Worm (Caenorhabditis elegans) whole organism, L3 larva: ENCODE results near the gene F46E10.18.

Experiments used
- R02D3.7 ChIP-seq: fragments of 150-350 bp; optimal IDR thresholded peaks from 2 replicates; lab custom pipeline; 2014; ENCODE audit warnings: missing biosample characterization, missing genetic modification characterization
- ZK546.5 ChIP-seq: sonication (generic microtip); optimal IDR thresholded peaks from 2 replicates; lab custom pipeline; 2017; ENCODE audit warnings: missing biosample characterization, missing genetic modification characterization
- ama-1 ChIP-seq: fragments of 150-350 bp; optimal IDR thresholded peaks from 2 replicates; lab custom pipeline; 2018
- ceh-16 ChIP-seq: sonication (generic microtip); optimal IDR thresholded peaks from 2 replicates; lab custom pipeline; 2017; ENCODE audit warnings: missing biosample characterization, missing genetic modification characterization
- ceh-28 ChIP-seq: fragments of 150-350 bp; optimal IDR thresholded peaks from 2 replicates; lab custom pipeline; 2014; ENCODE audit warnings: missing biosample characterization, missing genetic modification reagents, missing genetic modification characterization
- ceh-9 ChIP-seq: sonication (generic microtip); optimal IDR thresholded peaks from 2 replicates; lab custom pipeline; 2018; ENCODE audit warnings: missing biosample characterization, missing genetic modification characterization
- egl-5 ChIP-seq: fragments of 150-350 bp; optimal IDR thresholded peaks from 2 replicates; lab custom pipeline; 2017; ENCODE audit warnings: missing biosample characterization, missing genetic modification reagents, missing genetic modification characterization, inconsistent platforms
- elt-1 ChIP-seq: fragments of 150-350 bp; optimal IDR thresholded peaks from 2 replicates; lab custom pipeline; 2014; ENCODE audit warnings: missing biosample characterization, missing genetic modification characterization
- elt-2 ChIP-seq: sonication (generic microtip); optimal IDR thresholded peaks from 2 replicates; lab custom pipeline; 2016; ENCODE audit warnings: missing genetic modification reagents, mild to moderate bottlenecking, missing genetic modification characterization, missing compliant biosample characterization
- elt-3 ChIP-seq, 3 experiments: fragments of 150-350 bp in 1 of 3; sonication (generic microtip) in 2 of 3; optimal IDR thresholded peaks; 2 replicates in 2 of 3; 4 replicates in 1 of 3; lab custom pipeline; 2014 to 2017; ENCODE audit warnings: missing biosample characterization in 3 of 3, missing genetic modification characterization in 3 of 3
- fkh-10 ChIP-seq: sonication (generic microtip); optimal IDR thresholded peaks from 2 replicates; lab custom pipeline; 2017; ENCODE audit warnings: missing biosample characterization, missing genetic modification reagents, missing genetic modification characterization
- fkh-2 ChIP-seq: fragments of 150-350 bp; optimal IDR thresholded peaks from 2 replicates; lab custom pipeline; 2014; ENCODE audit warnings: missing biosample characterization, missing genetic modification reagents, missing genetic modification characterization
- hmg-11 ChIP-seq: sonication (generic microtip); optimal IDR thresholded peaks from 2 replicates; lab custom pipeline; 2016; ENCODE audit warnings: missing genetic modification characterization, missing compliant biosample characterization
- jun-1 ChIP-seq: fragments of 150-350 bp; optimal IDR thresholded peaks from 2 replicates; lab custom pipeline; 2014; ENCODE audit warnings: missing biosample characterization, missing genetic modification reagents, missing genetic modification characterization
- lin-39 ChIP-seq: fragments of 150-350 bp; optimal IDR thresholded peaks from 2 replicates; lab custom pipeline; 2018; ENCODE audit warnings: missing biosample characterization, missing genetic modification reagents, missing genetic modification characterization
- lsy-12 ChIP-seq: sonication (generic microtip); optimal IDR thresholded peaks from 2 replicates; lab custom pipeline; 2016; ENCODE audit warnings: mild to moderate bottlenecking, missing genetic modification characterization, missing compliant biosample characterization
- mdl-1 ChIP-seq: fragments of 150-350 bp; optimal IDR thresholded peaks from 2 replicates; lab custom pipeline; 2014; ENCODE audit warnings: missing biosample characterization, missing genetic modification characterization
- mml-1 ChIP-seq: fragments of 150-350 bp; sonication (generic microtip); optimal IDR thresholded peaks from 3 replicates; lab custom pipeline; 2014; ENCODE audit warnings: missing biosample characterization, missing genetic modification characterization
- nfya-1 ChIP-seq: sonication (generic microtip); optimal IDR thresholded peaks from 2 replicates; lab custom pipeline; 2017; ENCODE audit warnings: missing genetic modification characterization, mild to moderate bottlenecking, missing compliant biosample characterization, antibody characterized with exemption, moderate library complexity; ENCODE audit not compliant: insufficient read depth
- nhr-12 ChIP-seq: fragments of 150-350 bp; optimal IDR thresholded peaks from 2 replicates; lab custom pipeline; 2014; ENCODE audit warnings: missing biosample characterization, missing genetic modification characterization
- nhr-23 ChIP-seq: fragments of 150-350 bp; optimal IDR thresholded peaks from 2 replicates; lab custom pipeline; 2014; ENCODE audit warnings: missing biosample characterization, missing genetic modification reagents, missing genetic modification characterization
- nhr-237 ChIP-seq: fragments of 150-350 bp; optimal IDR thresholded peaks from 2 replicates; lab custom pipeline; 2014; ENCODE audit warnings: missing biosample characterization, missing genetic modification characterization
- nhr-25 ChIP-seq: sonication (generic microtip); optimal IDR thresholded peaks from 2 replicates; lab custom pipeline; 2017; ENCODE audit warnings: missing biosample characterization, missing genetic modification characterization
- nhr-28 ChIP-seq: fragments of 150-350 bp; optimal IDR thresholded peaks from 2 replicates; lab custom pipeline; 2014; ENCODE audit warnings: missing biosample characterization, missing genetic modification characterization
- nhr-43 ChIP-seq: sonication (generic microtip); optimal IDR thresholded peaks from 2 replicates; lab custom pipeline; 2016; ENCODE audit warnings: mild to moderate bottlenecking, missing genetic modification characterization, missing compliant biosample characterization; ENCODE audit not compliant: poor library complexity, severe bottlenecking
- pha-4 ChIP-seq: fragments of 150-350 bp; optimal IDR thresholded peaks from 2 replicates; lab custom pipeline; 2014; ENCODE audit warnings: missing biosample characterization, missing genetic modification reagents, missing genetic modification characterization
- pqm-1 ChIP-seq: fragments of 150-350 bp; optimal IDR thresholded peaks from 2 replicates; lab custom pipeline; 2017; ENCODE audit warnings: missing biosample characterization, missing genetic modification characterization, inconsistent platforms
- snpc-4 ChIP-seq: fragments of 150-350 bp; optimal IDR thresholded peaks from 2 replicates; lab custom pipeline; 2014; ENCODE audit warnings: missing biosample characterization, missing genetic modification characterization
- tbx-2 ChIP-seq: sonication (generic microtip); optimal IDR thresholded peaks from 2 replicates; lab custom pipeline; 2016; ENCODE audit warnings: mild to moderate bottlenecking, missing genetic modification characterization, missing compliant biosample characterization
- unc-39 ChIP-seq: sonication (generic microtip); optimal IDR thresholded peaks from 4 replicates; lab custom pipeline; 2017; ENCODE audit warnings: missing biosample characterization, missing genetic modification characterization
- zag-1 ChIP-seq: fragments of 150-350 bp; optimal IDR thresholded peaks from 2 replicates; lab custom pipeline; 2014; ENCODE audit warnings: missing biosample characterization, missing genetic modification characterization
- ztf-11 ChIP-seq: fragments of 150-350 bp; optimal IDR thresholded peaks from 2 replicates; lab custom pipeline; 2014; ENCODE audit warnings: missing biosample characterization, missing genetic modification characterization

F46E10.18 gene

DNA sequence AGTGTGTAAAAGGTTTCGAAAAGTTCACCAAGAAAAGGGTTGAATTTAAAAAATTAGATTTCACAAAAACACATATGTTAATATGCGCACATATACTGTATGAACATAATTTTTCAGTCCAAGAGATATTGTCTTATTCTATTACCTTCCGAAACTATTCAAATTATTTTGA lies 2.7 kb upstream of the F46E10.18 start, which contains the start of gene F46E10.3:
Gene F46E10.3, plus strand, starts transcription at position 73 of the 172 bp plus-strand sequence.
- no peak for TF ChIP-seq tbx-2
- TF ChIP-seq ceh-9 (tag; lab: Kevin White, UChicago): no peak
- no peak for TF ChIP-seq mml-1 (tag; lab: Kevin White, UChicago)
- no peak for TF ChIP-seq nhr-28 (tag; lab: Kevin White, UChicago)
- TF ChIP-seq nfya-1 (tag; lab: Kevin White, UChicago): no peak
- no peak for TF ChIP-seq unc-39
- TF ChIP-seq snpc-4 (tag; lab: Kevin White, UChicago): no peak
- no peak for TF ChIP-seq nhr-23
- TF ChIP-seq nhr-25 (tag; lab: Kevin White, UChicago): no peak

DNA sequence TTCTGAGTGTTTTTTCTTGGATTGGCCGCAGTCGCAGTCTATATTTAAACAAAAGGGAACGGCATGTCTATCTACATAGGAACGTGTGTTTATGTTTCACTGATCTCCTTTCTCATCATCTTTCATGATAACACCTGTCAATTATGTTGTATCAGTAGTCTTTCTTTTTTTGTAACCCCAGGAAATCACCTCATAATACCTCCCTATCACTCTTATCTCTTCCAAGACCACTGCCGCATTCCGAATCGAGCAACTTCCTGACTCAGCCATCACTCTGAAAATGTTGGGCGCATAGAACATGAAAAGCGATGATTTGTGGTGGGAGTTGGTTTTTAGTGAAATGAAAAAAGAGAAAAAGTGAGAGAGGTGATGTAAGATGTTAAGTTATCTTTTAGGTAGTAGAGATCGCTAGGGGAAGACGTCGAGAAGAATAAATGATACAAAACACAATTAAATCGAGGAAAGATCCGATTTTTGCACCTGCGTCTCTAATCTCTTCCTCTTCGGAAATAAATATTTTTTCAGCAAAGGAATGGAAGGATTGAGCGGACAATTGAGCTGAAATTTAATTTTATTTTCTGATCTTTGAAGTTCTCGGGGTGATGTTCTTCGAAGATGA lies 2.2 kb downstream of the F46E10.18 start:
- no peak for TF ChIP-seq nfya-1 (tag; lab: Kevin White, UChicago)
- peak; percentile 89 for TF ChIP-seq elt-2 (tag; lab: Kevin White, UChicago)
- TF ChIP-seq pqm-1 (tag; lab: Kevin White, UChicago): peak; percentile 42
- no peak for TF ChIP-seq ztf-11
- TF ChIP-seq unc-39: no peak
- TF ChIP-seq, all 47 proteins: peak for 2

DNA sequence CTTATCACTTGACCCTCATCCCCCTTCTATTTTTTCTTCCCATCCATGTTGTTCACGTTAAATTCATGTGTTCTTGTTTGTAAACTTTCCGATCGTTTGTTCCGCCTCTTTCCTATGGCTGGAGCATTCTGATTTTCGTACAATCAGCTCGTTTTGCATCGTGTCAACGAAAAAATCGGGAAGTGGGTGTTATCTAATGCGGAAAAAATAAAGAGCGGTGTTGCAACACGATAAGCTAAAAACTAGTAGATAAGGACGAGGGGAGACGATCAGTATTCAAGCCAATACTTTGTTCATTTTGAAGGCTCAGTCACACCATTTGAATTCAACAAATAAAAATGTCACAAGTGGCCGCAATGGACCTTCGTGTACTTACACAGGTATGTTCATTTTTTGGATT lies 3.9 kb downstream of the F46E10.18 start, which contains the start of gene acs-1:
Gene acs-1, plus strand, starts transcription at position 233 of the 400 bp plus-strand sequence.
- TF ChIP-seq egl-5 (tag; lab: Kevin White, UChicago): no peak
- peak; percentile 66 for TF ChIP-seq pqm-1 (tag; lab: Kevin White, UChicago)
- TF ChIP-seq elt-3 (tag; optimal IDR thresholded peaks at IDR 0.05; lab: Kevin White, UChicago): no peak
- peak; percentile 95 for TF ChIP-seq elt-2 (tag; lab: Kevin White, UChicago)

DNA sequence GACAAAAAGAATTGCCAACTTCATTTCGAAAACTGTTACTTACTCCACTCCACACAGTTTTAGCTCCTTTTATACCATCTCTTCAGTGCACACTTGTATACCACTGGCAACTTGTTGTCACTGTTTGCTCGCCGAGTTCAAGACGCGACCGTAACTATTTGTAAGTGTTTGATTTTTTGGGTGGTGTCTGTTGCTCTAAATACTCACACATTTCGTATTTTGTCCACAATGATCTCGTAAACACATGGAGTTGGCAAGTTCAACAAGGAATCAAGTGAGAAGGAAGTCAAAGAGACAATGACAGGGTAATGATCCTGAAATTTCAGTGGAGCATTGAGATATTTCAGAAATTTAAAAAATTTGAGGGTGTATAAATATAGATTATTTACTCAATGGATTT lies 12.2 kb downstream of the F46E10.18 start, which contains the start of gene hpo-26:
Gene hpo-26, minus strand, starts transcription at position 31 of the 400 bp plus-strand sequence.
- peak; percentile 90 for TF ChIP-seq pha-4 (tag; lab: Kevin White, UChicago)
- TF ChIP-seq nhr-28 (tag; lab: Kevin White, UChicago): no peak
- TF ChIP-seq fkh-2 (tag; lab: Kevin White, UChicago): no peak
- TF ChIP-seq nhr-25 (tag; lab: Kevin White, UChicago): no peak
- TF ChIP-seq R02D3.7 (tag; lab: Kevin White, UChicago): no peak
- peak; percentile 3 for TF ChIP-seq ceh-28
- no peak for TF ChIP-seq fkh-10
- no peak for TF ChIP-seq zag-1 (tag; lab: Kevin White, UChicago)
- no peak for TF ChIP-seq mml-1 (tag; lab: Kevin White, UChicago)
- TF ChIP-seq jun-1 (tag; lab: Kevin White, UChicago): no peak
- no peak for TF ChIP-seq ceh-9 (tag; lab: Kevin White, UChicago)
- no peak for TF ChIP-seq nhr-237 (tag; lab: Kevin White, UChicago)
- TF ChIP-seq pqm-1 (tag; lab: Kevin White, UChicago): no peak
- TF ChIP-seq egl-5 (tag; lab: Kevin White, UChicago): no peak
- TF ChIP-seq nfya-1 (tag; lab: Kevin White, UChicago): no peak
- TF ChIP-seq unc-39: no peak
- no peak for TF ChIP-seq elt-3 (tag; optimal IDR thresholded peaks at IDR 0.05; lab: Kevin White, UChicago)

DNA sequence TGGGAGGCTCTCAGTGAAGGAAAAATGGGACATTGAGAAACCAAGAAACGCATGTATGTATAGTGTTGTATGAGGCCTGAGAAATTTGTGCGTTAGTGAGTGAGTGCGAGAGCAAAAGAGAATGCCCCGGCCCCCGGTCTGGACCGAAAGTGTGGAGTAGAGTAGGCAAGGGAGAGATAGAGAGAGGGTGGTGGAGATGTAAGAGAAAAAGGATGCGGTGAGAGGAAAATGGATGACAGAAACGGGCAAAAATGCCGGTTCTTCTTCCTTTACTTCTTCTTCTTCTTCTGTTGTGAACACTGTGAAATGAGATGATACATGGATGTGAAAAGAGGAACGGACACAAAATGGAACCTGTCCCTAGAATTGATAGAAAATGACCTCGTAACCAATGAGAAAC lies 17.5 kb downstream of the F46E10.18 start:
- no peak for TF ChIP-seq jun-1 (tag; lab: Kevin White, UChicago)
- TF ChIP-seq lin-39 (tag; lab: Kevin White, UChicago): peak; percentile 53
- TF ChIP-seq hmg-11: peak; percentile 68
- peak; percentile 3 for TF ChIP-seq nhr-23
- peak; percentile 42 for TF ChIP-seq pha-4 (tag; lab: Kevin White, UChicago)
- TF ChIP-seq unc-39: no peak
- TF ChIP-seq ama-1: peak; percentile 38
- TF ChIP-seq ceh-9 (tag; lab: Kevin White, UChicago): no peak
- no peak for TF ChIP-seq ceh-16
- TF ChIP-seq nhr-237 (tag; lab: Kevin White, UChicago): no peak
- no peak for TF ChIP-seq elt-1 (tag; lab: Kevin White, UChicago)
- peak; percentile 40 for TF ChIP-seq nfya-1 (tag; lab: Kevin White, UChicago)
- no peak for TF ChIP-seq snpc-4 (tag; lab: Kevin White, UChicago)
- TF ChIP-seq nhr-28 (tag; lab: Kevin White, UChicago): no peak

DNA sequence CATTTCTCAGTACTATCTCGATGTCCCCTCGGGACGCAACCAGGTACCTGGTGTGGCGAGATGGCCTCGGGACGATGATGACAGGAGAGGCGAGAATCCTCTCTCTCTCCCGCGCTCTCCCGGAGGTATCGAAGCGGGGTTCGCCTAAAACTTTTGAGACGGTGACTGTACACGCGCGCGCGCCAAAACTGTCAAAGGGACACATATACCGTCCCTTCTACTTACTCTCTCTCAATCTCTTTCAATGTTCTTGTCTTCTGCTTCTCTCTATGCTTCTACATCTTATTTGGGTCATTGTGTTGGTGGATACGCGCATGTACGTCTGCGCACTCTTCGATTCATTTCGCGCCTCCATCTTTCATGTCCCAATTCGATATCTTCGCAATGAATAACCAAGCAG lies 21.0 kb downstream of the F46E10.18 start:
- TF ChIP-seq ZK546.5: no peak
- no peak for TF ChIP-seq egl-5 (tag; lab: Kevin White, UChicago)
- peak; percentile 14 for TF ChIP-seq ama-1
- no peak for TF ChIP-seq nhr-12
- TF ChIP-seq nhr-237 (tag; lab: Kevin White, UChicago): no peak
- TF ChIP-seq tbx-2: no peak
- TF ChIP-seq nhr-25 (tag; lab: Kevin White, UChicago): peak; percentile 65
- TF ChIP-seq nhr-23: peak; percentile 84
- peak; percentile 51 for TF ChIP-seq nhr-43 (tag; lab: Kevin White, UChicago)
- no peak for TF ChIP-seq elt-3 (tag; optimal IDR thresholded peaks at IDR 0.05; lab: Kevin White, UChicago)
- TF ChIP-seq lsy-12 (tag; lab: Kevin White, UChicago): no peak
- no peak for TF ChIP-seq mdl-1 (tag; lab: Kevin White, UChicago)
- TF ChIP-seq ztf-11: no peak
